Fruit fly (Drosophila melanogaster) whole organism, embryonic: Measurements from ENCODE around the gene Unc-115b.

ENCODE experiments used
- Bdp1 ChIP-seq: fragments of 200-800 bp; sonication (Bioruptor generic); optimal IDR thresholded peaks from 3 replicates; lab custom pipeline; 2016; ENCODE audit warnings: missing biosample characterization, missing genetic modification characterization
- CG10565 ChIP-seq: fragments of 200-800 bp; sonication (Bioruptor generic); optimal IDR thresholded peaks from 3 replicates; lab custom pipeline; 2016; ENCODE audit warnings: missing biosample characterization, mild to moderate bottlenecking, missing genetic modification characterization
- CG11093 ChIP-seq: fragments of 200-800 bp; sonication (Bioruptor generic); IDR thresholded peaks from 3 replicates; pipeline ENCODE4 v1.3.6; 2022; ENCODE audit warnings: missing biosample characterization, missing genetic modification characterization
- CG11247 ChIP-seq: fragments of 200-800 bp; sonication (Bioruptor generic); IDR thresholded peaks from 2 replicates; pipeline ENCODE4 v1.3.6; 2022; ENCODE audit warnings: missing biosample characterization, missing genetic modification characterization
- CG11696 ChIP-seq: fragments of 200-800 bp; sonication (Bioruptor generic); IDR thresholded peaks from 2 replicates; pipeline ENCODE4 v1.3.6; 2022; ENCODE audit warnings: missing biosample characterization, missing genetic modification characterization
- CG12071 ChIP-seq: fragments of 200-800 bp; sonication (Bioruptor generic); optimal IDR thresholded peaks from 3 replicates; lab custom pipeline; 2018; ENCODE audit warnings: missing biosample characterization, mild to moderate bottlenecking, missing genetic modification characterization
- CG12659 ChIP-seq: fragments of 200-800 bp; sonication (Bioruptor generic); optimal IDR thresholded peaks from 3 replicates; lab custom pipeline; 2017; ENCODE audit warnings: mild to moderate bottlenecking, missing biosample characterization, missing genetic modification reagents, missing genetic modification characterization
- CG12744 ChIP-seq: fragments of 200-800 bp; sonication (Bioruptor generic); optimal IDR thresholded peaks from 2 replicates; lab custom pipeline; 2016; ENCODE audit warnings: missing biosample characterization, missing genetic modification characterization
- CG13287 ChIP-seq: fragments of 200-800 bp; sonication (Bioruptor generic); IDR thresholded peaks from 2 replicates; pipeline ENCODE4 v1.3.6; 2022; ENCODE audit warnings: missing biosample characterization, missing genetic modification characterization; ENCODE audit not compliant: partially characterized antibody
- CG13775 ChIP-seq: fragments of 200-800 bp; sonication (Bioruptor generic); optimal IDR thresholded peaks from 3 replicates; lab custom pipeline; 2017; ENCODE audit warnings: missing biosample characterization, mild to moderate bottlenecking, missing genetic modification characterization
- CG15696 ChIP-seq: fragments of 200-800 bp; sonication (Bioruptor generic); optimal IDR thresholded peaks from 2 replicates; lab custom pipeline; 2019; ENCODE audit warnings: missing biosample characterization, mild to moderate bottlenecking, missing genetic modification characterization, moderate library complexity
- CG2678 ChIP-seq: fragments of 200-800 bp; sonication (Bioruptor generic); optimal IDR thresholded peaks from 3 replicates; lab custom pipeline; 2019; ENCODE audit warnings: missing biosample characterization, mild to moderate bottlenecking, missing genetic modification characterization, moderate library complexity
- CG31388 ChIP-seq: fragments of 200-800 bp; sonication (Bioruptor generic); optimal IDR thresholded peaks from 2 replicates; lab custom pipeline; 2016; ENCODE audit warnings: missing biosample characterization, missing genetic modification characterization
- CG3163 ChIP-seq: fragments of 200-800 bp; sonication (Bioruptor generic); optimal IDR thresholded peaks from 3 replicates; lab custom pipeline; 2016; ENCODE audit warnings: missing biosample characterization, missing genetic modification characterization
- CG32767 ChIP-seq: fragments of 200-800 bp; sonication (Bioruptor generic); IDR thresholded peaks from 2 replicates; pipeline ENCODE4 v1.3.6; 2022; ENCODE audit warnings: missing biosample characterization, missing genetic modification characterization
- CG5245 ChIP-seq: fragments of 200-800 bp; sonication (Bioruptor generic); optimal IDR thresholded peaks from 3 replicates; lab custom pipeline; 2016; ENCODE audit warnings: missing biosample characterization, missing genetic modification characterization
- CG6175 ChIP-seq: fragments of 200-800 bp; sonication (Bioruptor generic); IDR thresholded peaks from 3 replicates; pipeline ENCODE4 v1.3.6; 2022; ENCODE audit warnings: missing biosample characterization, missing genetic modification characterization
- CG6683 ChIP-seq: fragments of 200-800 bp; sonication (Bioruptor generic); optimal IDR thresholded peaks from 2 replicates; lab custom pipeline; 2017; ENCODE audit warnings: missing biosample characterization, mild to moderate bottlenecking, missing genetic modification characterization, missing genetic modification reagents
- CG7271 ChIP-seq: fragments of 200-800 bp; sonication (Bioruptor generic); optimal IDR thresholded peaks from 2 replicates; lab custom pipeline; 2018; ENCODE audit warnings: missing biosample characterization, mild to moderate bottlenecking, missing genetic modification characterization, moderate library complexity
- CG8944 ChIP-seq: fragments of 200-800 bp; sonication (Bioruptor generic); optimal IDR thresholded peaks from 3 replicates; lab custom pipeline; 2016; ENCODE audit warnings: missing biosample characterization, missing genetic modification characterization
- CG9437 ChIP-seq: fragments of 200-800 bp; sonication (Bioruptor generic); optimal IDR thresholded peaks from 2 replicates; lab custom pipeline; 2018; ENCODE audit warnings: missing biosample characterization, mild to moderate bottlenecking, missing genetic modification characterization
- CG9797 ChIP-seq: fragments of 200-800 bp; sonication (Bioruptor generic); optimal IDR thresholded peaks from 3 replicates; lab custom pipeline; 2018; ENCODE audit warnings: missing biosample characterization, mild to moderate bottlenecking, missing genetic modification characterization
- CG9817 ChIP-seq: fragments of 200-800 bp; sonication (Bioruptor generic); optimal IDR thresholded peaks from 2 replicates; lab custom pipeline; 2018; ENCODE audit warnings: missing biosample characterization, mild to moderate bottlenecking, missing genetic modification characterization, moderate library complexity
- Dip2 ChIP-seq: fragments of 200-800 bp; sonication (Bioruptor generic); IDR thresholded peaks from 2 replicates; pipeline ENCODE4 v1.3.6; 2022; ENCODE audit warnings: missing biosample characterization, missing genetic modification characterization
- Dip3 ChIP-seq: fragments of 200-800 bp; sonication (Bioruptor generic); optimal IDR thresholded peaks from 3 replicates; lab custom pipeline; 2016; ENCODE audit warnings: missing biosample characterization, missing genetic modification characterization
- Doc3 ChIP-seq: fragments of 200-800 bp; sonication (Bioruptor generic); IDR thresholded peaks from 3 replicates; pipeline ENCODE4 v1.3.6; 2022; ENCODE audit warnings: missing biosample characterization, missing genetic modification characterization; ENCODE audit not compliant: partially characterized antibody
- Drgx ChIP-seq: fragments of 200-800 bp; sonication (Bioruptor generic); IDR thresholded peaks from 2 replicates; pipeline ENCODE4 v1.3.6; 2022; ENCODE audit warnings: missing biosample characterization, missing genetic modification characterization
- E2f1 ChIP-seq: fragments of 200-800 bp; sonication (Bioruptor generic); IDR thresholded peaks from 2 replicates; pipeline ENCODE4 v1.3.6; 2022; ENCODE audit warnings: missing biosample characterization, missing genetic modification characterization
- Hr39 ChIP-seq: fragments of >200 bp; optimal IDR thresholded peaks from 2 replicates; lab custom pipeline; 2017
- Rfx ChIP-seq: fragments of 200-800 bp; sonication (Bioruptor generic); IDR thresholded peaks from 2 replicates; pipeline ENCODE4 v1.3.6; 2022; ENCODE audit warnings: missing biosample characterization, missing genetic modification characterization
- Sin3A ChIP-seq: fragments of >200 bp; optimal IDR thresholded peaks from 2 replicates; lab custom pipeline; 2018
- Sox102F ChIP-seq: fragments of 200-800 bp; sonication (Bioruptor generic); optimal IDR thresholded peaks from 2 replicates; lab custom pipeline; 2018; ENCODE audit warnings: missing biosample characterization, mild to moderate bottlenecking, missing genetic modification characterization, moderate library complexity
- Xbp1 ChIP-seq: fragments of 200-800 bp; sonication (Bioruptor generic); optimal IDR thresholded peaks from 3 replicates; lab custom pipeline; 2016; ENCODE audit warnings: missing biosample characterization, mild to moderate bottlenecking, missing genetic modification characterization
- aop ChIP-seq: fragments of 200-800 bp; sonication (Bioruptor generic); IDR thresholded peaks from 2 replicates; pipeline ENCODE4 v1.3.6; 2022; ENCODE audit warnings: missing biosample characterization, missing genetic modification characterization
- ash1 ChIP-seq: fragments of 200-800 bp; sonication (Bioruptor generic); optimal IDR thresholded peaks from 2 replicates; lab custom pipeline; 2018; ENCODE audit warnings: missing biosample characterization, mild to moderate bottlenecking, missing genetic modification characterization
- gfzf ChIP-seq: fragments of 200-800 bp; sonication (Bioruptor generic); optimal IDR thresholded peaks from 2 replicates; lab custom pipeline; 2016; ENCODE audit warnings: missing biosample characterization, mild to moderate bottlenecking, missing genetic modification characterization, moderate library complexity
- h ChIP-seq: fragments of >200 bp; optimal IDR thresholded peaks from 2 replicates; lab custom pipeline; 2017
- hb ChIP-seq: fragments of 200-800 bp; sonication (Bioruptor generic); IDR thresholded peaks from 3 replicates; pipeline ENCODE4 v1.3.6; 2022; ENCODE audit warnings: missing biosample characterization, missing genetic modification characterization; ENCODE audit not compliant: partially characterized antibody
- insv ChIP-seq, 2 experiments: fragments of 200-800 bp; sonication (Bioruptor generic); optimal IDR thresholded peaks; 3 replicates each; lab custom pipeline; 2016 to 2018; ENCODE audit warnings: missing biosample characterization in 2 of 2, missing genetic modification characterization in 2 of 2
- lov ChIP-seq, 2 experiments: fragments of 200-800 bp in 1 of 2; fragments of >200 bp in 1 of 2; sonication (Bioruptor generic) in 1 of 2; IDR thresholded peaks in 1 of 2; optimal IDR thresholded peaks in 1 of 2; 2 replicates in 1 of 2; 3 replicates in 1 of 2; pipeline versions ENCODE4 v1.3.6 to Lab custom; 2017 to 2022; ENCODE audit warnings: missing biosample characterization in 1 of 2, missing genetic modification characterization in 1 of 2
- mam ChIP-seq: fragments of 200-800 bp; sonication (Bioruptor generic); optimal IDR thresholded peaks from 3 replicates; lab custom pipeline; 2016; ENCODE audit warnings: missing biosample characterization, missing genetic modification characterization
- mld ChIP-seq: fragments of 200-800 bp; sonication (Bioruptor generic); IDR thresholded peaks from 3 replicates; pipeline ENCODE4 v1.3.6; 2022; ENCODE audit warnings: missing biosample characterization, missing genetic modification characterization; ENCODE audit not compliant: partially characterized antibody
- nau ChIP-seq: fragments of 200-800 bp; sonication (Bioruptor generic); optimal IDR thresholded peaks from 3 replicates; lab custom pipeline; 2017; ENCODE audit warnings: missing biosample characterization, mild to moderate bottlenecking, missing genetic modification characterization, missing genetic modification reagents
- p53 ChIP-seq: fragments of 200-800 bp; sonication (Bioruptor generic); optimal IDR thresholded peaks from 2 replicates; lab custom pipeline; 2016; ENCODE audit warnings: missing biosample characterization, missing genetic modification characterization
- pros ChIP-seq: fragments of 200-800 bp; sonication (Bioruptor generic); optimal IDR thresholded peaks from 3 replicates; lab custom pipeline; 2019; ENCODE audit warnings: missing biosample characterization, mild to moderate bottlenecking, missing genetic modification characterization, moderate library complexity
- rib ChIP-seq: fragments of 200-800 bp; sonication (Bioruptor generic); IDR thresholded peaks from 2 replicates; pipeline ENCODE4 v1.3.6; 2022; ENCODE audit warnings: missing biosample characterization, missing genetic modification characterization
- schlank ChIP-seq: fragments of 200-800 bp; sonication (Bioruptor generic); optimal IDR thresholded peaks from 2 replicates; lab custom pipeline; 2018; ENCODE audit warnings: missing biosample characterization, mild to moderate bottlenecking, missing genetic modification characterization
- slbo ChIP-seq: fragments of 200-800 bp; sonication (Bioruptor generic); IDR thresholded peaks from 2 replicates; pipeline ENCODE4 v1.3.6; 2022; ENCODE audit warnings: missing biosample characterization, missing genetic modification characterization
- stwl ChIP-seq: fragments of 200-800 bp; sonication (Bioruptor generic); optimal IDR thresholded peaks from 3 replicates; lab custom pipeline; 2018; ENCODE audit warnings: missing biosample characterization, mild to moderate bottlenecking, missing genetic modification characterization, moderate library complexity
- sug ChIP-seq: fragments of 200-800 bp; optimal IDR thresholded peaks from 2 replicates; lab custom pipeline; 2019; ENCODE audit warnings: missing biosample characterization, mild to moderate bottlenecking, missing genetic modification characterization, moderate library complexity
- twi ChIP-seq: fragments of 200-800 bp; optimal IDR thresholded peaks from 2 replicates; lab custom pipeline; 2019; ENCODE audit warnings: missing biosample characterization, mild to moderate bottlenecking, missing genetic modification characterization, moderate library complexity
- usp ChIP-seq: fragments of >200 bp; optimal IDR thresholded peaks from 2 replicates; lab custom pipeline; 2017; ENCODE audit warnings: missing biosample characterization, missing genetic modification characterization

The Unc-115b gene

DNA sequence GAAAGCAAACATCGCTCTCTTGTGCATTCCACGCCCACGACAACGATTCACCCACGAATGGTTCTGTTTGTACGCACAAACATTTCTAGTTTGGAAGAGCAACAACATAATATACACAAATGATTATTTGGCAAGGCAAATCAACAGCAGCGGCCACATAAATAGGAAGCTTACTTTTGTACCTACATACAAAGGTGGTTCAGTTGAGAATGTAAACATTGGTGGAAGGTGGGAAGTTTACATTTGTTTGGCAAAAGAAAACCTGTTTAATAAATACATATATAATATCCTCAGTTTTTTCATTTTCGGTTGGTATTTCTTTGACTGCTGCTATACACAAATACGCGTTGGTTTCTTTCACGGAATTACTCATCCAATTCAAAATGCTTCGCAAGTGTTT, 10.0 kb upstream of the Unc-115b start (continued):
- TF ChIP-seq Drgx (no peak), CG9437 (GFP tag; lab: Kevin White, UChicago) (peak; percentile 78), CG12659 (peak; percentile 91), Rfx (GFP tag; lab: Robert Waterston, UW) (no peak), CG3163 (peak; percentile 31), CG6683 (GFP tag; lab: Kevin White, UChicago) (peak; percentile 74), CG2678 (tag; lab: Kevin White, UChicago) (peak; percentile 93), mam (GFP tag; lab: Kevin White, UChicago) (peak; percentile 86), pros (no peak), h (no peak), rib (GFP tag; lab: Robert Waterston, UW) (no peak), CG12744 (GFP tag; lab: Kevin White, UChicago) (peak; percentile 87), insv (GFP tag; optimal IDR thresholded peaks at IDR 0.05; lab: Kevin White, UChicago) (peak in 1 of 2 experiments; percentile 33), CG5245 (GFP tag; lab: Kevin White, UChicago) (peak; percentile 84), CG12071 (GFP tag; lab: Kevin White, UChicago) (peak; percentile 93), mld (GFP tag; lab: Robert Waterston, UW) (no peak), hb (GFP tag; lab: Robert Waterston, UW) (no peak), slbo (GFP tag; lab: Robert Waterston, UW) (no peak), CG11696 (GFP tag; lab: Robert Waterston, UW) (no peak), CG15696 (tag; lab: Kevin White, UChicago) (peak; percentile 69), CG10565 (peak; percentile 55), CG8944 (GFP tag; lab: Kevin White, UChicago) (peak; percentile 70), usp (no peak), p53 (GFP tag; lab: Kevin White, UChicago) (peak; percentile 42), CG11247 (GFP tag; lab: Robert Waterston, UW) (no peak), CG9817 (peak; percentile 84), gfzf (no peak), CG7271 (tag; lab: Kevin White, UChicago) (peak; percentile 87), CG6175 (GFP tag; lab: Robert Waterston, UW) (no peak), Sox102F (GFP tag; lab: Kevin White, UChicago) (peak; percentile 90), nau (GFP tag; lab: Kevin White, UChicago) (peak; percentile 90), Sin3A (no peak), Doc3 (GFP tag; lab: Robert Waterston, UW) (no peak), Bdp1 (GFP tag; lab: Kevin White, UChicago) (peak; percentile 62), CG13775 (GFP tag; lab: Kevin White, UChicago) (peak; percentile 73), sug (tag; lab: Kevin White, UChicago) (peak; percentile 60), schlank (peak; percentile 82), CG32767 (GFP tag; lab: Robert Waterston, UW) (no peak), CG9797 (GFP tag; lab: Kevin White, UChicago) (no peak), Dip3 (GFP tag; lab: Kevin White, UChicago) (peak; percentile 76), E2f1 (GFP tag; lab: Robert Waterston, UW) (no peak), CG11093 (GFP tag; lab: Robert Waterston, UW) (peak; percentile 82; the same call in 2 of the 3 replicates), CG31388 (GFP tag; lab: Kevin White, UChicago) (peak; percentile 59), Dip2 (GFP tag; lab: Robert Waterston, UW) (no peak), Hr39 (lab: Kevin White, UChicago) (no peak), aop (GFP tag; lab: Robert Waterston, UW) (no peak), Xbp1 (GFP tag; lab: Kevin White, UChicago) (peak; percentile 89), CG13287 (GFP tag; lab: Robert Waterston, UW) (no peak), ash1 (peak; percentile 47), lov (optimal IDR thresholded peaks at IDR 0.05; lab: Kevin White, UChicago) (no peak), lov (GFP tag; IDR thresholded peaks at IDR 0.05; lab: Robert Waterston, UW) (no peak), stwl (tag; lab: Kevin White, UChicago) (peak; percentile 24), twi (tag; lab: Kevin White, UChicago) (peak; percentile 61)
